Worm (Caenorhabditis elegans) whole organism, L2 larva: Measurements from ENCODE around the gene F11C1.1.

Source experiments
- C34F6.9 ChIP-seq: fragments of 150-350 bp; optimal IDR thresholded peaks from 2 replicates; lab custom pipeline; 2014; ENCODE audit warnings: missing biosample characterization, missing genetic modification characterization
- F13H6.1 ChIP-seq: sonication (generic microtip); optimal IDR thresholded peaks from 2 replicates; lab custom pipeline; 2016; ENCODE audit warnings: missing genetic modification characterization, missing compliant biosample characterization
- R02D3.7 ChIP-seq: fragments of 150-350 bp; optimal IDR thresholded peaks from 2 replicates; lab custom pipeline; 2014; ENCODE audit warnings: missing biosample characterization, missing genetic modification characterization
- Y55F3AM.14 ChIP-seq: fragments of 200-800 bp; sonication (Bioruptor generic); optimal IDR thresholded peaks from 2 replicates; lab custom pipeline; 2018; ENCODE audit warnings: mild to moderate bottlenecking, missing genetic modification characterization, missing compliant biosample characterization
- ZK546.5 ChIP-seq: sonication (generic microtip); optimal IDR thresholded peaks from 2 replicates; lab custom pipeline; 2017; ENCODE audit warnings: missing biosample characterization, missing genetic modification characterization
- blmp-1 ChIP-seq: sonication (generic microtip); optimal IDR thresholded peaks from 2 replicates; lab custom pipeline; 2017; ENCODE audit warnings: missing genetic modification characterization, mild to moderate bottlenecking, missing compliant biosample characterization, antibody characterized with exemption, moderate library complexity; ENCODE audit not compliant: insufficient read depth
- ceh-16 ChIP-seq: fragments of 150-350 bp; optimal IDR thresholded peaks from 2 replicates; lab custom pipeline; 2014; ENCODE audit warnings: missing biosample characterization, missing genetic modification characterization
- ceh-82 ChIP-seq: fragments of 150-350 bp; optimal IDR thresholded peaks from 2 replicates; lab custom pipeline; 2014; ENCODE audit warnings: missing biosample characterization, missing genetic modification characterization
- crh-2 ChIP-seq: sonication (generic microtip); optimal IDR thresholded peaks from 2 replicates; lab custom pipeline; 2017; ENCODE audit warnings: missing biosample characterization, missing genetic modification characterization
- egl-27 ChIP-seq: sonication (generic microtip); optimal IDR thresholded peaks from 3 replicates; lab custom pipeline; 2017; ENCODE audit warnings: missing biosample characterization, missing genetic modification reagents, missing genetic modification characterization
- elt-1 ChIP-seq: fragments of 150-350 bp; optimal IDR thresholded peaks from 2 replicates; lab custom pipeline; 2014; ENCODE audit warnings: missing biosample characterization, missing genetic modification characterization
- fos-1 ChIP-seq: fragments of 150-350 bp; optimal IDR thresholded peaks from 2 replicates; lab custom pipeline; 2014; ENCODE audit warnings: missing biosample characterization, missing genetic modification characterization
- gmeb-1 ChIP-seq: fragments of 150-350 bp; optimal IDR thresholded peaks from 2 replicates; lab custom pipeline; 2014; ENCODE audit warnings: missing biosample characterization, missing genetic modification characterization
- lin-11 ChIP-seq: fragments of 150-350 bp; sonication (generic microtip); optimal IDR thresholded peaks from 2 replicates; lab custom pipeline; 2014; ENCODE audit warnings: missing biosample characterization, missing genetic modification characterization, inconsistent platforms, mixed read lengths
- lin-13 ChIP-seq: fragments of 150-350 bp; optimal IDR thresholded peaks from 2 replicates; lab custom pipeline; 2014; ENCODE audit warnings: missing biosample characterization, missing genetic modification reagents, missing genetic modification characterization
- lin-39 ChIP-seq: fragments of 150-350 bp; optimal IDR thresholded peaks from 2 replicates; lab custom pipeline; 2014; ENCODE audit warnings: missing biosample characterization, missing genetic modification reagents, missing genetic modification characterization
- lsy-2 ChIP-seq, 2 experiments: fragments of 150-350 bp in 1 of 2; sonication (generic microtip) in 1 of 2; optimal IDR thresholded peaks; 2 replicates each; lab custom pipeline; 2014 to 2017; ENCODE audit warnings: missing biosample characterization in 2 of 2, missing genetic modification characterization in 2 of 2
- mab-5 ChIP-seq: fragments of 150-350 bp; optimal IDR thresholded peaks from 2 replicates; lab custom pipeline; 2014; ENCODE audit warnings: missing biosample characterization, missing genetic modification characterization
- mdl-1 ChIP-seq, 2 experiments: fragments of 150-350 bp in 1 of 2; sonication (generic microtip) in 1 of 2; optimal IDR thresholded peaks; 2 replicates each; lab custom pipeline; 2017; ENCODE audit warnings: missing biosample characterization in 2 of 2, missing genetic modification characterization in 2 of 2
- nhr-10 ChIP-seq: sonication (generic microtip); optimal IDR thresholded peaks from 2 replicates; lab custom pipeline; 2017; ENCODE audit warnings: missing biosample characterization, missing genetic modification characterization
- nhr-11 ChIP-seq: fragments of 150-350 bp; optimal IDR thresholded peaks from 2 replicates; lab custom pipeline; 2014; ENCODE audit warnings: missing biosample characterization, missing genetic modification characterization
- nhr-12 ChIP-seq: fragments of 150-350 bp; optimal IDR thresholded peaks from 2 replicates; lab custom pipeline; 2014; ENCODE audit warnings: missing biosample characterization, missing genetic modification characterization
- nhr-21 ChIP-seq: fragments of 150-350 bp; optimal IDR thresholded peaks from 2 replicates; lab custom pipeline; 2014; ENCODE audit warnings: missing biosample characterization, missing genetic modification characterization
- nhr-23 ChIP-seq: fragments of 150-350 bp; optimal IDR thresholded peaks from 2 replicates; lab custom pipeline; 2014; ENCODE audit warnings: missing biosample characterization, missing genetic modification reagents, missing genetic modification characterization
- nhr-237 ChIP-seq: fragments of 150-350 bp; optimal IDR thresholded peaks from 2 replicates; lab custom pipeline; 2014; ENCODE audit warnings: missing biosample characterization, missing genetic modification characterization
- nhr-25 ChIP-seq: fragments of 150-350 bp; sonication (generic microtip); optimal IDR thresholded peaks from 3 replicates; lab custom pipeline; 2014; ENCODE audit warnings: missing biosample characterization, missing genetic modification characterization
- nhr-6 ChIP-seq: fragments of 150-350 bp; optimal IDR thresholded peaks from 2 replicates; lab custom pipeline; 2014; ENCODE audit warnings: missing biosample characterization, missing genetic modification characterization
- nhr-77 ChIP-seq: fragments of 150-350 bp; optimal IDR thresholded peaks from 2 replicates; lab custom pipeline; 2014; ENCODE audit warnings: missing biosample characterization, missing genetic modification characterization
- peb-1 ChIP-seq: fragments of 150-350 bp; optimal IDR thresholded peaks from 2 replicates; lab custom pipeline; 2014; ENCODE audit warnings: missing biosample characterization, missing genetic modification characterization
- sem-4 ChIP-seq: fragments of 150-350 bp; optimal IDR thresholded peaks from 2 replicates; lab custom pipeline; 2014; ENCODE audit warnings: missing biosample characterization, missing genetic modification reagents, missing genetic modification characterization
- skn-1 ChIP-seq: sonication (generic microtip); optimal IDR thresholded peaks from 2 replicates; lab custom pipeline; 2017; ENCODE audit warnings: missing biosample characterization, missing genetic modification characterization
- sma-9 ChIP-seq, 2 experiments: fragments of 150-350 bp in 1 of 2; sonication (generic microtip) in 1 of 2; optimal IDR thresholded peaks; 2 replicates each; lab custom pipeline; 2014 to 2016; ENCODE audit warnings: missing genetic modification characterization in 2 of 2, mild to moderate bottlenecking in 1 of 2, missing biosample characterization in 1 of 2, missing compliant biosample characterization in 1 of 2, missing genetic modification reagents in 1 of 2, moderate library complexity in 1 of 2
- snpc-4 ChIP-seq: fragments of 150-350 bp; optimal IDR thresholded peaks from 2 replicates; lab custom pipeline; 2014; ENCODE audit warnings: missing biosample characterization, missing genetic modification characterization
- unc-39 ChIP-seq: fragments of 150-350 bp; optimal IDR thresholded peaks from 2 replicates; lab custom pipeline; 2014; ENCODE audit warnings: missing biosample characterization, missing genetic modification characterization
- unc-55 ChIP-seq: fragments of 150-350 bp; sonication (generic microtip); optimal IDR thresholded peaks from 3 replicates; lab custom pipeline; 2014; ENCODE audit warnings: missing biosample characterization, missing genetic modification reagents, missing genetic modification characterization
- zag-1 ChIP-seq: fragments of 150-350 bp; optimal IDR thresholded peaks from 2 replicates; lab custom pipeline; 2014; ENCODE audit warnings: missing biosample characterization, missing genetic modification characterization
- ztf-1 ChIP-seq: fragments of 200-800 bp; sonication (Bioruptor generic); conservative IDR thresholded peaks from 2 replicates; pipeline ENCODE4 v1.3.6; 2022; ENCODE audit warnings: missing genetic modification characterization, missing compliant biosample characterization
- ztf-11 ChIP-seq: sonication (generic microtip); optimal IDR thresholded peaks from 2 replicates; lab custom pipeline; 2017; ENCODE audit warnings: missing biosample characterization, missing genetic modification characterization
- ztf-4 ChIP-seq: fragments of 150-350 bp; optimal IDR thresholded peaks from 2 replicates; lab custom pipeline; 2014; ENCODE audit warnings: missing biosample characterization, missing genetic modification characterization

The F11C1.1 gene

ce11 chrX:13016290-13016689, 25.9 kb upstream of the F11C1.1 start:
- TF ChIP-seq ztf-11 (tag; lab: Kevin White, UChicago) (no peak), ZK546.5 (tag; lab: Kevin White, UChicago) (no peak), ceh-16 (tag; lab: Kevin White, UChicago) (no peak), nhr-23 (tag; lab: Kevin White, UChicago) (no peak)

ce11 chrX:13014341-13014740, 24.0 kb upstream of the F11C1.1 start:
- TF ChIP-seq nhr-6 (tag; lab: Kevin White, UChicago) (peak; percentile 10), blmp-1 (tag; lab: Kevin White, UChicago) (peak; percentile 10), nhr-25 (peak; percentile 94), lsy-2 (tag; optimal IDR thresholded peaks at IDR 0.05; lab: Kevin White, UChicago) (no peak), nhr-10 (tag; lab: Kevin White, UChicago) (no peak), sem-4 (no peak), crh-2 (no peak), nhr-21 (tag; lab: Kevin White, UChicago) (no peak), mab-5 (no peak)

- TF ChIP-seq ceh-16 (tag; lab: Kevin White, UChicago) (peak; percentile 86), unc-39 (tag; lab: Kevin White, UChicago) (no peak), unc-55 (no peak), nhr-25 (peak; percentile 26), sma-9 (GFP tag; optimal IDR thresholded peaks at IDR 0.05; lab: Kevin White, UChicago) (peak; percentile 15), sma-9 (tag; optimal IDR thresholded peaks at IDR 0.05; lab: Kevin White, UChicago) (no peak), elt-1 (tag; lab: Kevin White, UChicago) (peak; percentile 74)
These were observed 21.5 kb upstream of the F11C1.1 start for ce11 chrX:13011897-13012296.

ce11 chrX:13009645-13010044, 19.3 kb upstream of the F11C1.1 start:
- peak; percentile 46 for TF ChIP-seq sma-9 (GFP tag; optimal IDR thresholded peaks at IDR 0.05; lab: Kevin White, UChicago)
- TF ChIP-seq sma-9 (tag; optimal IDR thresholded peaks at IDR 0.05; lab: Kevin White, UChicago): no peak
- no peak for TF ChIP-seq ztf-1
- no peak for TF ChIP-seq zag-1 (tag; lab: Kevin White, UChicago)
- TF ChIP-seq lin-39: no peak
- no peak for TF ChIP-seq nhr-77 (tag; lab: Kevin White, UChicago)
- no peak for TF ChIP-seq nhr-12 (tag; lab: Kevin White, UChicago)
- TF ChIP-seq lin-13 (GFP tag; lab: Kevin White, UChicago): no peak
- peak; percentile 50 for TF ChIP-seq sem-4
- TF ChIP-seq egl-27 (tag; lab: Kevin White, UChicago): peak; percentile 30
- TF ChIP-seq F13H6.1 (tag; lab: Kevin White, UChicago): no peak
- no peak for TF ChIP-seq ztf-4
- no peak for TF ChIP-seq peb-1
- TF ChIP-seq ztf-11 (tag; lab: Kevin White, UChicago): no peak
- TF ChIP-seq snpc-4: no peak
- no peak for TF ChIP-seq nhr-11 (tag; lab: Kevin White, UChicago)
- no peak for TF ChIP-seq unc-55
- peak; percentile 76 for TF ChIP-seq Y55F3AM.14 (GFP tag; lab: Kevin White, UChicago)
- TF ChIP-seq lin-11 (tag; lab: Kevin White, UChicago): no peak
- peak in 1 of 2 experiments; percentile 16 for TF ChIP-seq lsy-2 (tag; optimal IDR thresholded peaks at IDR 0.05; lab: Kevin White, UChicago)
- TF ChIP-seq nhr-10 (tag; lab: Kevin White, UChicago): no peak
- TF ChIP-seq C34F6.9: no peak
- no peak for TF ChIP-seq R02D3.7
- TF ChIP-seq nhr-237 (tag; lab: Kevin White, UChicago): no peak
- TF ChIP-seq nhr-25: peak; percentile 98
- no peak for TF ChIP-seq mab-5
- TF ChIP-seq unc-39 (tag; lab: Kevin White, UChicago): no peak
- peak; percentile 91 for TF ChIP-seq blmp-1 (tag; lab: Kevin White, UChicago)
- TF ChIP-seq ceh-82 (tag; lab: Kevin White, UChicago): no peak
- no peak for TF ChIP-seq nhr-6 (tag; lab: Kevin White, UChicago)
- TF ChIP-seq nhr-23 (tag; lab: Kevin White, UChicago): no peak
- TF ChIP-seq gmeb-1 (tag; lab: Kevin White, UChicago): no peak
- TF ChIP-seq fos-1 (tag; lab: Kevin White, UChicago): peak; percentile 31
- peak; percentile 73 for TF ChIP-seq ceh-16 (tag; lab: Kevin White, UChicago)
- no peak for TF ChIP-seq skn-1 (tag; lab: Kevin White, UChicago)
- no peak for TF ChIP-seq mdl-1 (tag; optimal IDR thresholded peaks at IDR 0.05; lab: Kevin White, UChicago)
- peak; percentile 63 for TF ChIP-seq nhr-21 (tag; lab: Kevin White, UChicago)
